Fruit fly (Drosophila melanogaster) Kc167 (cell line): Measurements from ENCODE around the gene CG12984.

ENCODE experiments used
- Myc ChIP-seq: fragments of >200 bp; optimal IDR thresholded peaks from 2 replicates; lab custom pipeline; 2017; ENCODE audit warnings: missing external identifiers
- psq ChIP-seq: fragments of >200 bp; optimal IDR thresholded peaks from 2 replicates; lab custom pipeline; 2017; ENCODE audit warnings: missing external identifiers

DNA sequence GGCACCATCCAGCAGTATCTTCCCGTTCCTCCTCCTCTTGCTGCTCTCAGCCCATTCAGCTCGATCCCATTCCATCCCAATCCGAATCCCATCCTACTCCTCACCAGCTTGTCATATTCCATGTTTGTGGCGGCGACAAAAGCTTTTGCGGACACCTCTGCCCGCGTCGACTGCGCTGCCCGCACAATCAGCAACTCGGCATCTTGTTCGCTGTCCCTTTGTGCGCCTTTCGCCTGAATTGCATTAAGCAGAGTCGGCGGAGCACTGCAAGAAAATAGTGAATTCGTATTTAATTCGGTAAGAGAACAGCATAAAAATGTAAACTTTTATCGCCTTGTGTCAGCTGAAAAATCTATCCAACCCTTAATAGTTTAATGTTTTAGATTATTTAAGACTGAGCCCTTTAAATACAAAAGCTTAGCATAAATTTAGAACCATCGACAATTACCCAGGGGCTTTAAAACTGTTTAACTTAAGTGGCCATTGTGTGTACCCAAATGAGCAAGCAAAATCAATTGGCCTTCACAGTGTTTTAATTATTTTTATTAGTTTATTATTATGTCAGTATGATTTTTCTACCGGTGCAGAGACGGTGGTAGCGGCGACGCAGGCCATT lies 40.8 kb upstream of the CG12984 start:
- TF ChIP-seq Myc (no peak), psq (lab: Kevin White, UChicago) (no peak)
